Worm (Caenorhabditis elegans) whole organism, L1 larva: ENCODE results near the gene prx-19.

Experiments used
- C04F5.9 ChIP-seq: sonication (generic microtip); optimal IDR thresholded peaks from 2 replicates; lab custom pipeline; 2016; ENCODE audit warnings: missing genetic modification characterization, missing compliant biosample characterization
- C16A3.4 ChIP-seq: fragments of 150-350 bp; optimal IDR thresholded peaks from 2 replicates; lab custom pipeline; 2014; ENCODE audit warnings: missing biosample characterization, missing genetic modification characterization
- C34B4.2 ChIP-seq: sonication (generic microtip); optimal IDR thresholded peaks from 2 replicates; lab custom pipeline; 2017; ENCODE audit warnings: mild to moderate bottlenecking, missing genetic modification characterization, missing compliant biosample characterization
- F16B12.6 ChIP-seq: fragments of 150-350 bp; optimal IDR thresholded peaks from 2 replicates; lab custom pipeline; 2014; ENCODE audit warnings: missing biosample characterization, missing genetic modification characterization
- aha-1 ChIP-seq: fragments of 150-350 bp; optimal IDR thresholded peaks from 2 replicates; lab custom pipeline; 2014; ENCODE audit warnings: missing biosample characterization, missing genetic modification characterization
- alr-1 ChIP-seq: fragments of 200-800 bp; sonication (Bioruptor generic); optimal IDR thresholded peaks from 2 replicates; lab custom pipeline; 2018; ENCODE audit warnings: borderline replicate concordance, mild to moderate bottlenecking, missing genetic modification characterization, missing compliant biosample characterization
- aly-2 ChIP-seq: fragments of 150-350 bp; optimal IDR thresholded peaks from 2 replicates; lab custom pipeline; 2014; ENCODE audit warnings: missing biosample characterization, missing genetic modification characterization
- ama-1 ChIP-seq: fragments of 150-350 bp; optimal IDR thresholded peaks from 2 replicates; lab custom pipeline; 2014
- ceh-63 ChIP-seq: fragments of 200-800 bp; sonication (Bioruptor generic); optimal IDR thresholded peaks from 2 replicates; lab custom pipeline; 2018; ENCODE audit warnings: mild to moderate bottlenecking, missing genetic modification characterization, missing compliant biosample characterization
- ceh-90 ChIP-seq: sonication (generic microtip); optimal IDR thresholded peaks from 2 replicates; lab custom pipeline; 2016; ENCODE audit warnings: missing genetic modification characterization, missing compliant biosample characterization
- ces-1 ChIP-seq: fragments of 150-350 bp; optimal IDR thresholded peaks from 2 replicates; lab custom pipeline; 2014; ENCODE audit warnings: missing biosample characterization, missing genetic modification reagents, missing genetic modification characterization
- dpl-1 ChIP-seq, 3 experiments: fragments of 150-350 bp in 2 of 3; sonication (generic microtip) in 1 of 3; optimal IDR thresholded peaks; 2 replicates each; lab custom pipeline; 2014 to 2017; ENCODE audit warnings: missing biosample characterization in 3 of 3, missing genetic modification characterization in 3 of 3, missing genetic modification reagents in 3 of 3
- dsc-1 ChIP-seq: sonication (generic microtip); optimal IDR thresholded peaks from 2 replicates; lab custom pipeline; 2016; ENCODE audit warnings: mild to moderate bottlenecking, missing genetic modification characterization, missing compliant biosample characterization
- efl-1 ChIP-seq, 4 experiments: fragments of 150-350 bp; optimal IDR thresholded peaks in 3 of 4; peaks in 1 of 4; 1 replicate in 1 of 4; 2 replicates in 3 of 4; lab custom pipeline; 2014; ENCODE audit warnings: missing biosample characterization in 2 of 4, missing genetic modification characterization in 2 of 4, missing genetic modification reagents in 2 of 4
- egl-13 ChIP-seq: sonication (generic microtip); optimal IDR thresholded peaks from 2 replicates; lab custom pipeline; 2016; ENCODE audit warnings: missing genotype, missing genetic modification reagents, missing genetic modification characterization, missing compliant biosample characterization
- ets-5 ChIP-seq: fragments of 200-800 bp; sonication (Bioruptor generic); IDR thresholded peaks from 2 replicates; pipeline ENCODE4 v1.3.6; 2022; ENCODE audit warnings: missing genetic modification characterization, missing compliant biosample characterization
- fkh-4 ChIP-seq: sonication (generic microtip); optimal IDR thresholded peaks from 2 replicates; lab custom pipeline; 2016; ENCODE audit warnings: missing compliant biosample characterization, missing genetic modification characterization, borderline replicate concordance
- fos-1 ChIP-seq: fragments of 150-350 bp; optimal IDR thresholded peaks from 2 replicates; lab custom pipeline; 2014; ENCODE audit warnings: missing biosample characterization, missing genetic modification characterization
- grh-1 ChIP-seq: fragments of 200-800 bp; sonication (Bioruptor generic); IDR thresholded peaks from 2 replicates; pipeline ENCODE4 v1.3.6; 2022; ENCODE audit warnings: missing genetic modification reagents, missing genetic modification characterization, missing compliant biosample characterization
- hlh-4 ChIP-seq: sonication (generic microtip); optimal IDR thresholded peaks from 2 replicates; lab custom pipeline; 2016; ENCODE audit warnings: mild to moderate bottlenecking, missing genetic modification characterization, missing compliant biosample characterization
- hpl-2 ChIP-seq: fragments of 150-350 bp; optimal IDR thresholded peaks from 2 replicates; lab custom pipeline; 2014; ENCODE audit warnings: missing biosample characterization, missing genetic modification reagents, missing genetic modification characterization
- irx-1 ChIP-seq: sonication (generic microtip); optimal IDR thresholded peaks from 2 replicates; lab custom pipeline; 2016; ENCODE audit warnings: missing genetic modification characterization, missing compliant biosample characterization
- isw-1 ChIP-seq: fragments of 200-800 bp; sonication (Bioruptor generic); IDR thresholded peaks from 2 replicates; pipeline ENCODE4 v1.3.6; 2022; ENCODE audit warnings: missing genetic modification characterization, missing compliant biosample characterization
- lin-15B ChIP-seq: fragments of 150-350 bp; sonication (generic microtip); optimal IDR thresholded peaks from 3 replicates; lab custom pipeline; 2014; ENCODE audit warnings: missing biosample characterization, missing genetic modification characterization
- lsy-2 ChIP-seq, 2 experiments: fragments of 150-350 bp; optimal IDR thresholded peaks; 2 replicates each; lab custom pipeline; 2014; ENCODE audit warnings: missing biosample characterization in 2 of 2, missing genetic modification characterization in 2 of 2
- mab-9 ChIP-seq: fragments of 200-800 bp; sonication (Bioruptor generic); IDR thresholded peaks from 2 replicates; pipeline ENCODE4 v1.3.6; 2022; ENCODE audit warnings: missing genetic modification reagents, missing genetic modification characterization, missing compliant biosample characterization
- mdl-1 ChIP-seq, 2 experiments: fragments of 150-350 bp; optimal IDR thresholded peaks; 2 replicates each; lab custom pipeline; 2014 to 2017; ENCODE audit warnings: missing biosample characterization in 2 of 2, missing genetic modification characterization in 2 of 2, inconsistent platforms in 1 of 2
- nhr-19 ChIP-seq: fragments of 200-800 bp; sonication (Bioruptor generic); conservative IDR thresholded peaks from 2 replicates; pipeline ENCODE4 v1.3.6; 2022; ENCODE audit warnings: missing genetic modification characterization, missing compliant biosample characterization
- nhr-20 ChIP-seq: sonication (generic microtip); optimal IDR thresholded peaks from 2 replicates; lab custom pipeline; 2016; ENCODE audit warnings: mild to moderate bottlenecking, missing genetic modification characterization, missing compliant biosample characterization
- nhr-237 ChIP-seq: fragments of 150-350 bp; optimal IDR thresholded peaks from 2 replicates; lab custom pipeline; 2014; ENCODE audit warnings: missing biosample characterization, missing genetic modification characterization
- nhr-28 ChIP-seq: fragments of 150-350 bp; optimal IDR thresholded peaks from 2 replicates; lab custom pipeline; 2014; ENCODE audit warnings: missing biosample characterization, missing genetic modification characterization
- nhr-47 ChIP-seq: sonication (generic microtip); optimal IDR thresholded peaks from 2 replicates; lab custom pipeline; 2016; ENCODE audit warnings: mild to moderate bottlenecking, missing genetic modification characterization, moderate library complexity, missing compliant biosample characterization
- nhr-77 ChIP-seq: fragments of 150-350 bp; optimal IDR thresholded peaks from 2 replicates; lab custom pipeline; 2014; ENCODE audit warnings: missing biosample characterization, missing genetic modification characterization
- nhr-84 ChIP-seq: sonication (generic microtip); optimal IDR thresholded peaks from 2 replicates; lab custom pipeline; 2017; ENCODE audit warnings: missing biosample characterization, missing genetic modification characterization
- nhr-85 ChIP-seq: sonication (generic microtip); peaks from one replicate; lab custom pipeline; 2016; ENCODE audit warnings: missing genetic modification characterization, inconsistent platforms, missing compliant biosample characterization
- nhr-90 ChIP-seq: sonication (generic microtip); optimal IDR thresholded peaks from 2 replicates; lab custom pipeline; 2016; ENCODE audit warnings: mild to moderate bottlenecking, missing genetic modification characterization, missing compliant biosample characterization; ENCODE audit not compliant: poor library complexity
- pag-3 ChIP-seq: sonication (generic microtip); optimal IDR thresholded peaks from 2 replicates; lab custom pipeline; 2017; ENCODE audit warnings: missing genetic modification characterization, mild to moderate bottlenecking, missing compliant biosample characterization, antibody characterized with exemption, borderline replicate concordance; ENCODE audit not compliant: insufficient read depth
- snpc-4 ChIP-seq: fragments of 150-350 bp; optimal IDR thresholded peaks from 2 replicates; lab custom pipeline; 2014; ENCODE audit warnings: missing biosample characterization, missing genetic modification characterization
- snu-23 ChIP-seq: sonication (generic microtip); optimal IDR thresholded peaks from 2 replicates; lab custom pipeline; 2016; ENCODE audit warnings: missing genetic modification characterization, missing compliant biosample characterization
- sptf-1 ChIP-seq: fragments of 150-350 bp; optimal IDR thresholded peaks from 2 replicates; lab custom pipeline; 2014; ENCODE audit warnings: missing biosample characterization, missing genetic modification characterization
- sup-37 ChIP-seq: fragments of 200-800 bp; sonication (Bioruptor generic); optimal IDR thresholded peaks from 2 replicates; lab custom pipeline; 2018; ENCODE audit warnings: mild to moderate bottlenecking, missing genetic modification characterization, missing compliant biosample characterization
- swsn-7 ChIP-seq: sonication (generic microtip); optimal IDR thresholded peaks from 2 replicates; lab custom pipeline; 2016; ENCODE audit warnings: missing genetic modification characterization, missing compliant biosample characterization
- tbx-2 ChIP-seq: sonication (generic microtip); optimal IDR thresholded peaks from 2 replicates; lab custom pipeline; 2016; ENCODE audit warnings: missing genetic modification characterization, missing compliant biosample characterization
- tlp-1 ChIP-seq: fragments of 150-350 bp; optimal IDR thresholded peaks from 2 replicates; lab custom pipeline; 2014; ENCODE audit warnings: missing biosample characterization, missing genetic modification characterization
- unc-130 ChIP-seq: fragments of 150-350 bp; optimal IDR thresholded peaks from 2 replicates; lab custom pipeline; 2017; ENCODE audit warnings: missing biosample characterization, missing genetic modification characterization, inconsistent platforms
- unc-30 ChIP-seq: sonication (generic microtip); optimal IDR thresholded peaks from 2 replicates; lab custom pipeline; 2017; ENCODE audit warnings: missing biosample characterization, missing genetic modification characterization
- unc-62 ChIP-seq: fragments of 150-350 bp; optimal IDR thresholded peaks from 2 replicates; lab custom pipeline; 2014; ENCODE audit warnings: missing biosample characterization, missing genetic modification reagents, missing genetic modification characterization
- unc-98 ChIP-seq: fragments of 200-800 bp; sonication (Bioruptor generic); IDR thresholded peaks from 2 replicates; pipeline ENCODE4 v1.3.6; 2022; ENCODE audit warnings: missing genetic modification characterization, missing compliant biosample characterization
- xbp-1 ChIP-seq: sonication (generic microtip); optimal IDR thresholded peaks from 2 replicates; lab custom pipeline; 2016; ENCODE audit warnings: missing genetic modification characterization, missing compliant biosample characterization
- zip-4 ChIP-seq: fragments of 200-800 bp; sonication (Bioruptor generic); optimal IDR thresholded peaks from 2 replicates; lab custom pipeline; 2018; ENCODE audit warnings: mild to moderate bottlenecking, missing genetic modification characterization, moderate library complexity, missing compliant biosample characterization
- ztf-11 ChIP-seq, 2 experiments: sonication (generic microtip); optimal IDR thresholded peaks; 2 replicates each; lab custom pipeline; 2016 to 2017; ENCODE audit warnings: missing genetic modification characterization in 2 of 2, missing biosample characterization in 1 of 2, missing compliant biosample characterization in 1 of 2

prx-19 gene

ce11 chrIII:8799964-8800795 is 8.9 kb downstream of the prx-19 start, which contains the start of gene F54F2.6 (continued):
- TF ChIP-seq hlh-4 (tag; lab: Kevin White, UChicago) (no peak), alr-1 (no peak), lsy-2 (tag; optimal IDR thresholded peaks at IDR 0.05; lab: Kevin White, UChicago) (peak; percentile 84 to 89), isw-1 (peak; percentile 73), ztf-11 (tag; optimal IDR thresholded peaks at IDR 0.05; lab: Kevin White, UChicago) (peak in 1 of 2 experiments; percentile 61), dpl-1 (GFP tag; optimal IDR thresholded peaks at IDR 0.05; lab: Kevin White, UChicago) (peak; percentile 26 to 60 (median 51)), lin-15B (no peak), fkh-4 (peak; percentile 79), mab-9 (GFP tag; lab: Robert Waterston, UW) (peak; percentile 76), nhr-90 (tag; lab: Kevin White, UChicago) (peak; percentile 54), unc-130 (tag; lab: Kevin White, UChicago) (peak; percentile 75), nhr-237 (no peak), unc-62 (GFP tag; lab: Kevin White, UChicago) (peak; percentile 69), hpl-2 (no peak), nhr-28 (tag; lab: Kevin White, UChicago) (no peak), nhr-84 (tag; lab: Kevin White, UChicago) (no peak), nhr-77 (tag; lab: Kevin White, UChicago) (peak; percentile 87), egl-13 (tag; lab: Kevin White, UChicago) (peak; percentile 93), aha-1 (tag; lab: Kevin White, UChicago) (peak; percentile 46), efl-1 (optimal IDR thresholded peaks at IDR 0.05; lab: Kevin White, UChicago) (peak; percentile 73 to 79), efl-1 (GFP tag; optimal IDR thresholded peaks at IDR 0.05 in 1 of 2; lab: Kevin White, UChicago) (peak; percentile 22 to 95), C16A3.4 (tag; lab: Kevin White, UChicago) (peak; percentile 73), ama-1 (no peak), mdl-1 (tag; optimal IDR thresholded peaks at IDR 0.05; lab: Kevin White, UChicago) (peak; percentile 64 to 94), aly-2 (tag; lab: Kevin White, UChicago) (peak; percentile 74), sptf-1 (tag; lab: Kevin White, UChicago) (no peak), grh-1 (GFP tag; lab: Robert Waterston, UW) (peak; percentile 55; the same call in 1 of the 2 replicates), unc-98 (GFP tag; lab: Robert Waterston, UW) (no peak; the same call in 1 of the 2 replicates), F16B12.6 (peak; percentile 8), dsc-1 (tag; lab: Kevin White, UChicago) (peak; percentile 89), fos-1 (tag; lab: Kevin White, UChicago) (peak; percentile 92), swsn-7 (peak; percentile 94), tlp-1 (no peak), C04F5.9 (tag; lab: Kevin White, UChicago) (no peak), ceh-90 (tag; lab: Kevin White, UChicago) (peak; percentile 17), ceh-63 (GFP tag; lab: Kevin White, UChicago) (no peak), C34B4.2 (tag; lab: Kevin White, UChicago) (no peak), snpc-4 (tag; lab: Kevin White, UChicago) (peak; percentile 62), pag-3 (no peak), sup-37 (GFP tag; lab: Kevin White, UChicago) (peak; percentile 86), nhr-85 (peak; percentile 97), irx-1 (tag; lab: Kevin White, UChicago) (peak; percentile 89), ets-5 (GFP tag; lab: Robert Waterston, UW) (no peak), zip-4 (GFP tag; lab: Kevin White, UChicago) (peak; percentile 53), snu-23 (GFP tag; lab: Kevin White, UChicago) (peak; percentile 90), unc-30 (peak; percentile 20), nhr-20 (tag; lab: Kevin White, UChicago) (peak; percentile 90), xbp-1 (peak; percentile 83), nhr-47 (tag; lab: Kevin White, UChicago) (peak; percentile 94), nhr-19 (GFP tag; lab: Robert Waterston, UW) (peak; percentile 90), ces-1 (no peak), tbx-2 (tag; lab: Kevin White, UChicago) (peak; percentile 97)
